Worm (Caenorhabditis elegans): ENCODE measurements around the gene sysm-1.

The sysm-1 gene

DNA sequence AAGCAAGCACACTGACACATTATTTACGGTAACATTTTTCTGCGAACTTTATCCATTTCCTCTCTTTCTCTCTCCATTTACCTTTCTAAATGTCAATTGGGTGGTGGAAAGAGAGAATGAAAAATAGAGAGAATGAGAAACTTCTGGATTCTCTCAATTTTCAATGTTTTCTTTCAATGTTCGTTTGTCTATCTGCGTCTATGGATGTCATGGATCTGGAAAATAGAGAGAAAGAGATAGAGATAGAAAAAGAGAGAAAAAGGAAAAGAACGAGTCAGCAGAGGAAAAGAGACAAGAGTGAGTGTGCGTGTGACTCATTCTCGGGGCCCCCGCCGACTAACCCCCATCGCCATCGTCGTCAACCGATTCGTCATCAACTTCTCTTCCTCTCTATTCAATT, 29.9 kb upstream of the sysm-1 start, which contains the start of gene jun-1 (continued):
- TF ChIP-seq let-526 (GFP tag; IDR thresholded peaks at IDR 0.05): no peak
- TF ChIP-seq ceh-100 (GFP tag; IDR thresholded peaks at IDR 0.05): no peak
- TF ChIP-seq F49E8.2 (tag; optimal IDR thresholded peaks at IDR 0.05; ENCODE audit: insufficient read depth): no peak
- no peak for TF ChIP-seq lir-1 (GFP tag; conservative IDR thresholded peaks at IDR 0.05)
- peak; percentile 81 for TF ChIP-seq hmg-1.2 (GFP tag; IDR thresholded peaks at IDR 0.05)
- no peak for TF ChIP-seq aptf-2 (GFP tag; conservative IDR thresholded peaks at IDR 0.05)
- TF ChIP-seq hmg-20 (GFP tag; IDR thresholded peaks at IDR 0.05): no peak
- peak; percentile 72 for TF ChIP-seq K12H6.12 (tag; optimal IDR thresholded peaks at IDR 0.05)
- no peak for TF ChIP-seq ekl-4 (GFP tag; IDR thresholded peaks at IDR 0.05)
- peak; percentile 66 for TF ChIP-seq dox-1 (GFP tag; IDR thresholded peaks at IDR 0.05)
- no peak for TF ChIP-seq F22D6.2 (tag; optimal IDR thresholded peaks at IDR 0.05)
- TF ChIP-seq mel-28 (tag; optimal IDR thresholded peaks at IDR 0.05; ENCODE audit: borderline replicate concordance): no peak
- TF ChIP-seq Y79H2A.3 (GFP tag; conservative IDR thresholded peaks at IDR 0.05): no peak
- no peak for TF ChIP-seq nfya-2 (GFP tag; IDR thresholded peaks at IDR 0.05)
- TF ChIP-seq C06A6.2 (GFP tag; conservative IDR thresholded peaks at IDR 0.05): peak; percentile 54
- TF ChIP-seq nhr-90 (tag; optimal IDR thresholded peaks at IDR 0.05): no peak
- TF ChIP-seq ama-1 (optimal IDR thresholded peaks at IDR 0.05): no peak
- TF ChIP-seq ama-1 (GFP tag; optimal IDR thresholded peaks at IDR 0.05): no peak
- peak; percentile 34 for TF ChIP-seq ZK185.1 (tag; optimal IDR thresholded peaks at IDR 0.05; ENCODE audit: poor library complexity, severe bottlenecking)
- no peak for TF ChIP-seq ztf-22 (GFP tag; optimal IDR thresholded peaks at IDR 0.05)
- no peak for TF ChIP-seq D2030.7 (GFP tag; IDR thresholded peaks at IDR 0.05)
- no peak for TF ChIP-seq F57A8.1 (GFP tag; optimal IDR thresholded peaks at IDR 0.05)
- no peak for TF ChIP-seq C17E4.6 (GFP tag; IDR thresholded peaks at IDR 0.05)
- no peak for TF ChIP-seq nhr-179 (tag; optimal IDR thresholded peaks at IDR 0.05)
- peak; percentile 23 for TF ChIP-seq gei-17 (GFP tag; optimal IDR thresholded peaks at IDR 0.05)
- no peak for TF ChIP-seq F33H1.4 (GFP tag; IDR thresholded peaks at IDR 0.05)
- TF ChIP-seq egrh-3 (GFP tag; IDR thresholded peaks at IDR 0.05): 0 out of 2 replicates have a peak, but pooled peaks have one; percentile 20
- peak; percentile 69 for TF ChIP-seq attf-5 (GFP tag; optimal IDR thresholded peaks at IDR 0.05)
- TF ChIP-seq bed-2 (GFP tag; IDR thresholded peaks at IDR 0.05): no peak
- TF ChIP-seq egl-18 (GFP tag; IDR thresholded peaks at IDR 0.05): no peak
- TF ChIP-seq lin-26 (GFP tag; IDR thresholded peaks at IDR 0.05): no peak
- TF ChIP-seq hsf-1 (GFP tag; IDR thresholded peaks at IDR 0.05): 0 out of 2 replicates have a peak, but pooled peaks have one; percentile 20
- TF ChIP-seq snpc-4 (GFP tag; optimal IDR thresholded peaks at IDR 0.05): no peak
- TF ChIP-seq snpc-4 (tag; optimal IDR thresholded peaks at IDR 0.05): peak in 3 of 4 experiments; percentile 3 to 36 (median 26)
- TF ChIP-seq fkh-3 (tag; optimal IDR thresholded peaks at IDR 0.05): no peak
- no peak for TF ChIP-seq Y53F4B.3 (GFP tag; IDR thresholded peaks at IDR 0.05)
- peak; percentile 69 for TF ChIP-seq ztf-26 (tag; optimal IDR thresholded peaks at IDR 0.05)
- no peak for TF ChIP-seq rec-8 (tag; optimal IDR thresholded peaks at IDR 0.05)
- peak; percentile 20 for TF ChIP-seq atf-7 (tag; optimal IDR thresholded peaks at IDR 0.05)
- TF ChIP-seq nhr-80 (tag; optimal IDR thresholded peaks at IDR 0.05): peak; percentile 41
- TF ChIP-seq snpc-1.3 (tag; optimal IDR thresholded peaks at IDR 0.05; ENCODE audit: insufficient read depth): no peak
